Fruit fly (Drosophila melanogaster): ENCODE data around the gene CG17568.
A peak's percentile ranks its signal among the peaks of the same experiment; 100 is the strongest.

Gene CG17568

dm6 chr2L:19135955-19136677, 45.4 kb downstream of the CG17568 start (continued):
- no peak for TF ChIP-seq trh (GFP tag; optimal IDR thresholded peaks at IDR 0.05)
- peak; percentile 87 for TF ChIP-seq CG4707 (GFP tag; optimal IDR thresholded peaks at IDR 0.05)
- TF ChIP-seq Dip2 (GFP tag; IDR thresholded peaks at IDR 0.05): no peak
- TF ChIP-seq CG8944 (GFP tag; optimal IDR thresholded peaks at IDR 0.05): no peak
- no peak for TF ChIP-seq luna (GFP tag; optimal IDR thresholded peaks at IDR 0.05)
- peak; percentile 20 for TF ChIP-seq HHEX (GFP tag; optimal IDR thresholded peaks at IDR 0.05)
- no peak for TF ChIP-seq CG10366 (GFP tag; IDR thresholded peaks at IDR 0.05)
- no peak for TF ChIP-seq CG11085 (GFP tag; IDR thresholded peaks at IDR 0.05)
- no peak for TF ChIP-seq CG4820 (GFP tag; optimal IDR thresholded peaks at IDR 0.05)
- no peak for TF ChIP-seq inv (GFP tag; IDR thresholded peaks at IDR 0.05; ENCODE audit: partially characterized antibody)
- no peak for TF ChIP-seq CG8089 (GFP tag; optimal IDR thresholded peaks at IDR 0.05)
- TF ChIP-seq dmrt11E (tag; optimal IDR thresholded peaks at IDR 0.05): peak; percentile 61
- no peak for TF ChIP-seq CG2129 (GFP tag; IDR thresholded peaks at IDR 0.05; ENCODE audit: partially characterized antibody)
- no peak for TF ChIP-seq chn (GFP tag; optimal IDR thresholded peaks at IDR 0.05)
- TF ChIP-seq ewg (GFP tag; optimal IDR thresholded peaks at IDR 0.05): no peak
- TF ChIP-seq ap (GFP tag; IDR thresholded peaks at IDR 0.05): no peak
- TF ChIP-seq chif (GFP tag; optimal IDR thresholded peaks at IDR 0.05): peak in 1 of 2 experiments; percentile 6
- no peak for TF ChIP-seq CG3407 (GFP tag; optimal IDR thresholded peaks at IDR 0.05)
- peak; percentile 40; the same call in 1 of the 2 replicates for TF ChIP-seq Xrp1 (GFP tag; IDR thresholded peaks at IDR 0.05)
- no peak for TF ChIP-seq CG7556 (GFP tag; optimal IDR thresholded peaks at IDR 0.05)
- TF ChIP-seq NC2β (GFP tag; optimal IDR thresholded peaks at IDR 0.05): no peak
- TF ChIP-seq CG8388 (GFP tag; optimal IDR thresholded peaks at IDR 0.05): peak; percentile 35
- TF ChIP-seq MTF-1 (GFP tag; optimal IDR thresholded peaks at IDR 0.05; ENCODE audit: borderline replicate concordance): no peak
- peak; percentile 24 for TF ChIP-seq lab (GFP tag; optimal IDR thresholded peaks at IDR 0.05)
- TF ChIP-seq CG2712 (tag; optimal IDR thresholded peaks at IDR 0.05): peak; percentile 50
- peak; percentile 24 for TF ChIP-seq phol (tag; optimal IDR thresholded peaks at IDR 0.05)
- no peak for TF ChIP-seq danr (GFP tag; IDR thresholded peaks at IDR 0.05)
- TF ChIP-seq CG17612 (GFP tag; IDR thresholded peaks at IDR 0.05): no peak
- no peak for TF ChIP-seq Xbp1 (GFP tag; optimal IDR thresholded peaks at IDR 0.05)
- TF ChIP-seq nau (GFP tag; optimal IDR thresholded peaks at IDR 0.05): no peak
- TF ChIP-seq slp2 (GFP tag; optimal IDR thresholded peaks at IDR 0.05): peak; percentile 7
- no peak for TF ChIP-seq CG1529 (GFP tag; optimal IDR thresholded peaks at IDR 0.05)
- TF ChIP-seq cas (GFP tag; IDR thresholded peaks at IDR 0.05): no peak
- TF ChIP-seq disco-r (GFP tag; optimal IDR thresholded peaks at IDR 0.05): no peak
- peak; percentile 1 for TF ChIP-seq CG17829 (tag; optimal IDR thresholded peaks at IDR 0.05)
- TF ChIP-seq B-H1 (GFP tag; IDR thresholded peaks at IDR 0.05): no peak
- TF ChIP-seq mam (GFP tag; optimal IDR thresholded peaks at IDR 0.05): no peak
- TF ChIP-seq chm (GFP tag; IDR thresholded peaks at IDR 0.05): no peak
- no peak for TF ChIP-seq Opbp (GFP tag; IDR thresholded peaks at IDR 0.05; ENCODE audit: partially characterized antibody)
- TF ChIP-seq CG2678 (tag; optimal IDR thresholded peaks at IDR 0.05): peak; percentile 49
- TF ChIP-seq Nf-YA (GFP tag; IDR thresholded peaks at IDR 0.05): no peak
- TF ChIP-seq D19A (tag; optimal IDR thresholded peaks at IDR 0.05): peak; percentile 18
- peak in 1 of 3 experiments; percentile 12 for TF ChIP-seq lola (GFP tag; optimal IDR thresholded peaks at IDR 0.05)
- TF ChIP-seq CG18011 (GFP tag; optimal IDR thresholded peaks at IDR 0.05): no peak
- TF ChIP-seq pfk (GFP tag; optimal IDR thresholded peaks at IDR 0.05): peak; percentile 89
- TF ChIP-seq CG1603 (tag; optimal IDR thresholded peaks at IDR 0.05): peak; percentile 33
- TF ChIP-seq crol (GFP tag; IDR thresholded peaks at IDR 0.05): peak; percentile 58
- no peak for TF ChIP-seq CG9932 (GFP tag; IDR thresholded peaks at IDR 0.05)
- no peak for TF ChIP-seq BtbVII (GFP tag; optimal IDR thresholded peaks at IDR 0.05)
